Fruit fly (Drosophila melanogaster): ENCODE data around the gene Trm7-32.
A peak's percentile ranks its signal among the peaks of the same experiment; 100 is the strongest.

- TF ChIP-seq Pif1B (GFP tag; optimal IDR thresholded peaks at IDR 0.05): no peak
- TF ChIP-seq EcR (GFP tag; optimal IDR thresholded peaks at IDR 0.05): no peak
- TF ChIP-seq Snoo (tag; optimal IDR thresholded peaks at IDR 0.05): no peak
- peak; percentile 33 for TF ChIP-seq CG17806 (tag; optimal IDR thresholded peaks at IDR 0.05)
- TF ChIP-seq rn (GFP tag; IDR thresholded peaks at IDR 0.05): no peak
- TF ChIP-seq CG12605 (GFP tag; IDR thresholded peaks at IDR 0.05): no peak
Measured at dm6 chr3R:17048867-17049266, 8.4 kb downstream of the Trm7-32 start.
